Worm (Caenorhabditis elegans) whole organism, young adult: ENCODE data around the gene C06A12.8.

Experiments used
- D2030.7 ChIP-seq: fragments of 200-800 bp; sonication (Bioruptor generic); IDR thresholded peaks from 2 replicates; pipeline ENCODE4 v1.3.6; 2022; ENCODE audit warnings: missing genetic modification reagents, missing genetic modification characterization, missing compliant biosample characterization
- K11D2.4 ChIP-seq: fragments of 200-800 bp; sonication (Bioruptor generic); IDR thresholded peaks from 2 replicates; pipeline ENCODE4 v1.3.6; 2022; ENCODE audit warnings: missing genetic modification reagents, missing genetic modification characterization, missing compliant biosample characterization
- ets-4 ChIP-seq: fragments of 200-800 bp; sonication (Bioruptor generic); optimal IDR thresholded peaks from 2 replicates; lab custom pipeline; 2018; ENCODE audit warnings: mild to moderate bottlenecking, missing genetic modification characterization, missing compliant biosample characterization
- hmg-1.2 ChIP-seq: fragments of 200-800 bp; sonication (Bioruptor generic); IDR thresholded peaks from 2 replicates; pipeline ENCODE4 v1.3.6; 2022; ENCODE audit warnings: missing genetic modification reagents, missing genetic modification characterization, missing compliant biosample characterization
- sea-2 ChIP-seq: fragments of 200-800 bp; sonication (Bioruptor generic); IDR thresholded peaks from 2 replicates; pipeline ENCODE4 v1.3.6; 2022; ENCODE audit warnings: missing genetic modification characterization, missing compliant biosample characterization
- unc-130 ChIP-seq: sonication (generic microtip); optimal IDR thresholded peaks from 2 replicates; lab custom pipeline; 2016; ENCODE audit warnings: missing genetic modification reagents, missing genetic modification characterization, missing compliant biosample characterization

DNA sequence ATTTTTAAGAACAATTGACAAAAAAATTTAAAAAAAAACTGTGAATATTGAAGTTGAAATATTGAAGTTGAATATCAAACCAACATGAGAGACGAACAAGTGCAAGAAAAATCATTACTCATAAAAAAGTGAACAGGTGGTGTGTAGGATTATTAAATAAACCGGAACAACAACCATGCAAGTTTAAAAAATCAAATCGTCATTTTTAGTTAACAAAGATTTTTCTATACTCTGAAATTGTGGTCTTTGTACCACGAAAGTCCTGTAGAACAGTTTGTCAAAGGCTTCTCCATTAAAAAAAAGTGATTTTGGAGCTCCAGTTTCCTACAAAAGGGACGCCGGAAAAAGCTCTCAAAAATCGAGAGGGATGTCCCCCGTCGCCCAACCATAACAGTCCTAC lies 2.9 kb downstream of the C06A12.8 start, which contains the start of gene C06A12.19:
- TF ChIP-seq unc-130 (GFP tag; lab: Kevin White, UChicago) (no peak), D2030.7 (GFP tag; lab: Robert Waterston, UW) (no peak), sea-2 (GFP tag; lab: Robert Waterston, UW) (no peak), hmg-1.2 (GFP tag; lab: Robert Waterston, UW) (no peak), ets-4 (no peak), K11D2.4 (GFP tag; lab: Robert Waterston, UW) (no peak)
